Worm (Caenorhabditis elegans) whole organism, young adult: ENCODE results near the gene F28C6.10.

ENCODE experiments used
- F52B5.7 ChIP-seq: sonication (generic microtip); optimal IDR thresholded peaks from 2 replicates; lab custom pipeline; 2016; ENCODE audit warnings: mild to moderate bottlenecking, missing genetic modification characterization, missing compliant biosample characterization
- dpff-1 ChIP-seq: sonication (generic microtip); optimal IDR thresholded peaks from 2 replicates; lab custom pipeline; 2017; ENCODE audit warnings: mild to moderate bottlenecking, missing genetic modification characterization, missing compliant biosample characterization
- let-526 ChIP-seq: fragments of 200-800 bp; sonication (Bioruptor generic); IDR thresholded peaks from 2 replicates; pipeline ENCODE4 v1.3.6; 2022; ENCODE audit warnings: missing genetic modification reagents, missing genetic modification characterization, missing compliant biosample characterization
- madf-8 ChIP-seq: fragments of 200-800 bp; sonication (Bioruptor generic); conservative IDR thresholded peaks from 2 replicates; pipeline ENCODE4 v1.3.6; 2022; ENCODE audit warnings: missing genetic modification reagents, missing genetic modification characterization, missing compliant biosample characterization
- nfya-1 ChIP-seq: sonication (generic microtip); optimal IDR thresholded peaks from 2 replicates; lab custom pipeline; 2017; ENCODE audit warnings: antibody characterized with exemption, missing compliant biosample characterization, missing genetic modification characterization, borderline replicate concordance; ENCODE audit not compliant: insufficient read depth
- nfya-2 ChIP-seq: fragments of 200-800 bp; sonication (Bioruptor generic); IDR thresholded peaks from 2 replicates; pipeline ENCODE4 v1.3.6; 2022; ENCODE audit warnings: missing genetic modification reagents, missing genetic modification characterization, missing compliant biosample characterization
- tbp1 ChIP-seq: fragments of 200-800 bp; sonication (Bioruptor generic); optimal IDR thresholded peaks from 2 replicates; lab custom pipeline; 2018; ENCODE audit warnings: mild to moderate bottlenecking, missing genetic modification characterization, missing compliant biosample characterization
- unc-62 ChIP-seq: fragments of 150-350 bp; optimal IDR thresholded peaks from 2 replicates; lab custom pipeline; 2014; ENCODE audit warnings: missing biosample characterization, missing genetic modification reagents, missing genetic modification characterization
- zfh-2 ChIP-seq: fragments of 200-800 bp; sonication (Bioruptor generic); conservative IDR thresholded peaks from 2 replicates; pipeline ENCODE4 v1.3.6; 2022; ENCODE audit warnings: missing genetic modification reagents, missing genetic modification characterization, missing compliant biosample characterization

- no peak for TF ChIP-seq unc-62 (GFP tag; lab: Kevin White, UChicago)
- TF ChIP-seq dpff-1 (tag; lab: Kevin White, UChicago): no peak
- no peak for TF ChIP-seq let-526 (GFP tag; lab: Robert Waterston, UW)
- no peak for TF ChIP-seq zfh-2 (GFP tag; lab: Robert Waterston, UW)
- TF ChIP-seq tbp1 (GFP tag; lab: Kevin White, UChicago): no peak
- no peak for TF ChIP-seq nfya-1 (tag; lab: Kevin White, UChicago)
- TF ChIP-seq nfya-2 (GFP tag; lab: Robert Waterston, UW): no peak
- no peak for TF ChIP-seq madf-8
- TF ChIP-seq F52B5.7 (tag; lab: Kevin White, UChicago): no peak
Observed at ce11 chrII:8610085-8610484, 2.3 kb downstream of the F28C6.10 start, which contains the start of gene F28C6.9.
